Worm (Caenorhabditis elegans) whole organism, L3 larva: ENCODE measurements around the gene cutl-9.

ENCODE experiments used
- R02D3.7 ChIP-seq: fragments of 150-350 bp; optimal IDR thresholded peaks from 2 replicates; lab custom pipeline; 2014; ENCODE audit warnings: missing biosample characterization, missing genetic modification characterization
- ama-1 ChIP-seq: fragments of 150-350 bp; optimal IDR thresholded peaks from 2 replicates; lab custom pipeline; 2018
- ceh-82 ChIP-seq: fragments of 150-350 bp; optimal IDR thresholded peaks from 2 replicates; lab custom pipeline; 2014; ENCODE audit warnings: missing biosample characterization, missing genetic modification characterization
- elt-2 ChIP-seq: sonication (generic microtip); optimal IDR thresholded peaks from 2 replicates; lab custom pipeline; 2016; ENCODE audit warnings: missing genetic modification reagents, mild to moderate bottlenecking, missing genetic modification characterization, missing compliant biosample characterization
- eor-1 ChIP-seq, 2 experiments: fragments of 150-350 bp; optimal IDR thresholded peaks; 2 replicates each; lab custom pipeline; 2014 to 2018; ENCODE audit warnings: missing biosample characterization in 2 of 2, missing genetic modification characterization in 2 of 2
- fkh-2 ChIP-seq: fragments of 150-350 bp; optimal IDR thresholded peaks from 2 replicates; lab custom pipeline; 2014; ENCODE audit warnings: missing biosample characterization, missing genetic modification reagents, missing genetic modification characterization

- TF ChIP-seq ceh-82 (tag; lab: Kevin White, UChicago) (no peak), R02D3.7 (tag; lab: Kevin White, UChicago) (no peak), fkh-2 (tag; lab: Kevin White, UChicago) (no peak), eor-1 (tag; optimal IDR thresholded peaks at IDR 0.05; lab: Kevin White, UChicago) (no peak), elt-2 (tag; lab: Kevin White, UChicago) (no peak), ama-1 (no peak)
Observed at ce11 chrII:10618157-10618556, 3.9 kb upstream of the cutl-9 start, which contains the start of gene C14A4.13.
